Worm (Caenorhabditis elegans) whole organism, mixed stage, embryonic: ENCODE measurements around the gene flp-34.

Experiments used
- M03D4.4 ChIP-seq: sonication (generic microtip); optimal IDR thresholded peaks from 2 replicates; lab custom pipeline; 2017; ENCODE audit warnings: mild to moderate bottlenecking, missing genetic modification characterization, missing compliant biosample characterization
- bed-3 ChIP-seq: fragments of 200-800 bp; sonication (Bioruptor generic); optimal IDR thresholded peaks from 3 replicates; lab custom pipeline; 2018; ENCODE audit warnings: mild to moderate bottlenecking, missing genetic modification characterization, moderate library complexity, missing compliant biosample characterization
- blmp-1 ChIP-seq: fragments of 150-350 bp; optimal IDR thresholded peaks from 2 replicates; lab custom pipeline; 2014; ENCODE audit warnings: missing biosample characterization, missing genetic modification characterization
- ceh-39 ChIP-seq: fragments of 150-350 bp; optimal IDR thresholded peaks from 2 replicates; lab custom pipeline; 2014; ENCODE audit warnings: missing biosample characterization, missing genetic modification characterization
- ceh-43 ChIP-seq: fragments of 200-800 bp; sonication (Bioruptor generic); optimal IDR thresholded peaks from 2 replicates; lab custom pipeline; 2018; ENCODE audit warnings: mild to moderate bottlenecking, missing genetic modification characterization, moderate library complexity, missing compliant biosample characterization
- ceh-83 ChIP-seq: fragments of 200-800 bp; sonication (Bioruptor generic); optimal IDR thresholded peaks from 2 replicates; lab custom pipeline; 2018; ENCODE audit warnings: mild to moderate bottlenecking, missing genetic modification characterization, missing compliant biosample characterization
- ces-1 ChIP-seq: fragments of 150-350 bp; optimal IDR thresholded peaks from 2 replicates; lab custom pipeline; 2014; ENCODE audit warnings: missing biosample characterization, missing genetic modification reagents, missing genetic modification characterization
- cnd-1 ChIP-seq: fragments of 200-800 bp; sonication (Bioruptor generic); optimal IDR thresholded peaks from 2 replicates; lab custom pipeline; 2018; ENCODE audit warnings: mild to moderate bottlenecking, missing genetic modification characterization, missing compliant biosample characterization
- drap-1 ChIP-seq: fragments of 200-800 bp; sonication (Bioruptor generic); optimal IDR thresholded peaks from 3 replicates; lab custom pipeline; 2018; ENCODE audit warnings: mild to moderate bottlenecking, missing genetic modification characterization, missing compliant biosample characterization
- elt-1 ChIP-seq: sonication (generic microtip); optimal IDR thresholded peaks from 2 replicates; lab custom pipeline; 2017; ENCODE audit warnings: missing genetic modification characterization, mild to moderate bottlenecking, missing compliant biosample characterization, antibody characterized with exemption, moderate library complexity, borderline replicate concordance; ENCODE audit not compliant: insufficient read depth
- elt-3 ChIP-seq: fragments of 150-350 bp; optimal IDR thresholded peaks from 2 replicates; lab custom pipeline; 2014; ENCODE audit warnings: missing biosample characterization, missing genetic modification characterization
- flh-1 ChIP-seq: fragments of 200-800 bp; sonication (Bioruptor generic); optimal IDR thresholded peaks from 2 replicates; lab custom pipeline; 2018; ENCODE audit warnings: mild to moderate bottlenecking, missing genetic modification characterization, moderate library complexity, missing compliant biosample characterization
- ham-2 ChIP-seq: fragments of 200-800 bp; sonication (Bioruptor generic); optimal IDR thresholded peaks from 2 replicates; lab custom pipeline; 2018; ENCODE audit warnings: mild to moderate bottlenecking, missing genetic modification characterization, missing compliant biosample characterization
- hlh-1 ChIP-seq: fragments of 150-350 bp; optimal IDR thresholded peaks from 2 replicates; lab custom pipeline; 2014; ENCODE audit warnings: missing biosample characterization, missing genetic modification reagents, missing genetic modification characterization
- lin-13 ChIP-seq: fragments of 150-350 bp; optimal IDR thresholded peaks from 2 replicates; lab custom pipeline; 2014; ENCODE audit warnings: missing biosample characterization, missing genetic modification characterization
- lin-32 ChIP-seq: fragments of 200-800 bp; sonication (Bioruptor generic); optimal IDR thresholded peaks from 2 replicates; lab custom pipeline; 2018; ENCODE audit warnings: mild to moderate bottlenecking, missing genetic modification characterization, missing compliant biosample characterization
- mab-5 ChIP-seq: fragments of 150-350 bp; optimal IDR thresholded peaks from 2 replicates; lab custom pipeline; 2014; ENCODE audit warnings: missing biosample characterization, missing genetic modification characterization
- mep-1 ChIP-seq: fragments of 150-350 bp; optimal IDR thresholded peaks from 2 replicates; lab custom pipeline; 2017; ENCODE audit warnings: missing biosample characterization, missing genetic modification reagents, missing genetic modification characterization, inconsistent platforms
- mls-2 ChIP-seq: sonication (generic microtip); optimal IDR thresholded peaks from 2 replicates; lab custom pipeline; 2016; ENCODE audit warnings: mild to moderate bottlenecking, missing genetic modification characterization, moderate library complexity, missing compliant biosample characterization
- nhr-12 ChIP-seq: fragments of 150-350 bp; optimal IDR thresholded peaks from 2 replicates; lab custom pipeline; 2014; ENCODE audit warnings: missing biosample characterization, missing genetic modification characterization
- nhr-2 ChIP-seq: fragments of 150-350 bp; optimal IDR thresholded peaks from 2 replicates; lab custom pipeline; 2014; ENCODE audit warnings: missing biosample characterization, missing genetic modification characterization
- nhr-237 ChIP-seq: fragments of 150-350 bp; optimal IDR thresholded peaks from 2 replicates; lab custom pipeline; 2014; ENCODE audit warnings: missing biosample characterization, missing genetic modification characterization
- nhr-28 ChIP-seq: fragments of 150-350 bp; optimal IDR thresholded peaks from 2 replicates; lab custom pipeline; 2014; ENCODE audit warnings: missing biosample characterization, missing genetic modification characterization
- nhr-76 ChIP-seq: sonication (generic microtip); optimal IDR thresholded peaks from 2 replicates; lab custom pipeline; 2017; ENCODE audit warnings: missing biosample characterization, missing genetic modification characterization
- sem-2 ChIP-seq: fragments of 200-800 bp; sonication (Bioruptor generic); optimal IDR thresholded peaks from 2 replicates; lab custom pipeline; 2018; ENCODE audit warnings: mild to moderate bottlenecking, missing genetic modification characterization, missing compliant biosample characterization
- sptf-1 ChIP-seq: sonication (generic microtip); optimal IDR thresholded peaks from 2 replicates; lab custom pipeline; 2017; ENCODE audit warnings: mild to moderate bottlenecking, missing genetic modification characterization, moderate library complexity, missing compliant biosample characterization
- unc-120 ChIP-seq: sonication (generic microtip); optimal IDR thresholded peaks from 2 replicates; lab custom pipeline; 2017; ENCODE audit warnings: missing genetic modification characterization, missing compliant biosample characterization; ENCODE audit not compliant: poor library complexity, severe bottlenecking
- unc-39 ChIP-seq: fragments of 150-350 bp; optimal IDR thresholded peaks from 2 replicates; lab custom pipeline; 2014; ENCODE audit warnings: missing biosample characterization, missing genetic modification characterization
- unc-62 ChIP-seq: fragments of 150-350 bp; optimal IDR thresholded peaks from 2 replicates; lab custom pipeline; 2014; ENCODE audit warnings: missing biosample characterization, missing genetic modification reagents, missing genetic modification characterization
- zip-8 ChIP-seq: fragments of 150-350 bp; optimal IDR thresholded peaks from 2 replicates; lab custom pipeline; 2014; ENCODE audit warnings: missing biosample characterization, missing genetic modification characterization
- ztf-11 ChIP-seq: fragments of 150-350 bp; optimal IDR thresholded peaks from 2 replicates; lab custom pipeline; 2014; ENCODE audit warnings: missing biosample characterization, missing genetic modification characterization

Gene flp-34

DNA sequence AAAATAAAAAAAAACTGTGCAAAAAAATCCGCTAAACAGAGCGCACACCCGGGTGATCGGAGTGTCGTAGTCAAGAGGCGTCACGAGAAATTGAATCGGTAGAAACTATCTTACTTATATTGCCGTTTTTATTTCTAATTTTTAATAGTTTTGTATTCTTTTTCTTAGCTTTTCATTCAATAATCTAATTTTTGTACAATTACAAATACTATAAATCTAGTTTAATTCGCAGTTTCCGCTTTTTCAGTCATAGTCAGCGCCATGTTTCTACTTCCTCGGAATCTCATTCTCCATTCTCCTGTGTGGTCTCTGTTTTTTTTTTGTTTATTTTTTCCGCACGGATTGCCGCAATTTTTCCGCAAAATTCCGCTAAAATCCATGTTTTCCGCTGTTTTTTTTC, 29.4 kb downstream of the flp-34 start (continued):
- peak; percentile 64 for TF ChIP-seq nhr-237 (tag; lab: Kevin White, UChicago)

DNA sequence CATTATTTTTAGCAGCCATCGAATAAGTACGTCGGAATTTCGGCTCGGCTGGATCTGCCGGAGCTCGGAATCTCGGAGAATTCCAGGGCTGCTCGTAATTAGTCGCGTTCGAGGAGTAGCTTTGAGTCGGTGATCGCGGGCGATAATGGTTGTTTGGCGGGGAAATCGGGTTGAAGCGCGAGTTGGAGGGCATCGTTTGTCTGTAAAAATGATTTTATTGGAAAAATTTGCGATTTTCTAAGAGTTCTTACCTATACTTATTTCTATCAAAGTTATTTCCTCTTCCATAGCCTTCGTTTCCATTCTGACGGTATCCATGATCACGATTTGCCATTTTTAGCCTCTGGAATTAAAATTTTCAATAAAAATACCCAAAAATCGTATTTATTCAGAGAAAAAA, 29.8 kb downstream of the flp-34 start, which contains the start of gene Y50D4C.5:
TSS of gene Y50D4C.5 (minus strand) at position 345 of the 400 bp plus-strand sequence.
- TF ChIP-seq ceh-43 (GFP tag; lab: Kevin White, UChicago), result no peak
- no peak for TF ChIP-seq unc-120 (tag; lab: Kevin White, UChicago)
- TF ChIP-seq flh-1, result no peak
- no peak for TF ChIP-seq ceh-39
- no peak for TF ChIP-seq unc-39
- no peak for TF ChIP-seq ceh-83 (GFP tag; lab: Kevin White, UChicago)
- TF ChIP-seq bed-3 (GFP tag; lab: Kevin White, UChicago), result no peak
- TF ChIP-seq unc-62 (GFP tag; lab: Kevin White, UChicago), result no peak
- TF ChIP-seq sem-2 (GFP tag; lab: Kevin White, UChicago), result no peak
- TF ChIP-seq nhr-12, result no peak
- no peak for TF ChIP-seq M03D4.4 (tag; lab: Kevin White, UChicago)

DNA sequence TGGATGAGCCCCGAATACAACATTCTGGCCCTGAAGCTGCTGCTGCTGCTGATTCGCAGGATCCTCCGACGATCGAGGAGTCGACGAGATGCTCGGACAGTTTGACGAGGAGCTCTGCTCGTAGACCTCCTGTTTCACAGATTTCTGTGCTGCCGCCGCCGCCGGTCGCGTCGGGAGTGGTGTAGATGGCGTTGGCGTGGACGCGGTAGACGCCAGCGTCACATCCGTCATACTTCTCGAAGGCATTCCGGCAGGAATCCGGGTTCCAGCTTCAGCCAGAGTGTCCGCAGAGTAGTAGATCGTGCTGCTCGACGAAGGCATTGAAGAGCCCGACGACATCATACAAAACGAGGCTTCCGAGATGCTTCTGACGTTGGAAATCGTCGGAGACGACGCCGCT, 32.0 kb downstream of the flp-34 start:
- TF ChIP-seq elt-1 (tag; lab: Kevin White, UChicago) (no peak), blmp-1 (tag; lab: Kevin White, UChicago) (no peak), cnd-1 (tag; lab: Kevin White, UChicago) (no peak), nhr-76 (tag; lab: Kevin White, UChicago) (no peak), bed-3 (GFP tag; lab: Kevin White, UChicago) (no peak), mls-2 (tag; lab: Kevin White, UChicago) (no peak), ham-2 (GFP tag; lab: Kevin White, UChicago) (no peak), unc-39 (no peak), ceh-39 (no peak), mep-1 (tag; lab: Kevin White, UChicago) (no peak), zip-8 (no peak), nhr-2 (no peak), lin-13 (tag; lab: Kevin White, UChicago) (no peak), sem-2 (GFP tag; lab: Kevin White, UChicago) (no peak), mab-5 (tag; lab: Kevin White, UChicago) (no peak), sptf-1 (tag; lab: Kevin White, UChicago) (no peak)

DNA sequence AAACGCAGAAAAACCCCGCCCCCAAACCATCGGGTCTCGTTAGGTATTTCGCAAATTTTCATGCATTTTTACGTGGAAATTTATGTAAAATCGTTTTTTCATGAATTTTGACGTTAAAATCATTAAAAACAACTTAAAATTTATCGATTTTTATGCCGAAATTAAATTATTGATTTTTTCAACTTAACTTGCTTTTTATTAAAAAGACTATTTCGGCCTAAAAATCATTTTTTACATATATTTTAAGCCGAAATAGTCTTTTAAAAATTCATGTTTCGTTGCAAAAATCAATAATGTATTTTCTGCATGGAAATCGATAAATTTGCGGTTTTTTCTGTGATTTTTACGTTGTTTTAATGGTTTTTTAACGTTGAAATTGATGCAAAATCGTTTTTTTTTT, 37.6 kb downstream of the flp-34 start:
- no peak for TF ChIP-seq ceh-83 (GFP tag; lab: Kevin White, UChicago)
- TF ChIP-seq ztf-11, result no peak
- TF ChIP-seq blmp-1 (tag; lab: Kevin White, UChicago), result no peak
- TF ChIP-seq elt-3, result no peak
- TF ChIP-seq ceh-43 (GFP tag; lab: Kevin White, UChicago), result no peak
- TF ChIP-seq flh-1, result no peak
- TF ChIP-seq ces-1, result no peak
- TF ChIP-seq bed-3 (GFP tag; lab: Kevin White, UChicago), result no peak
- TF ChIP-seq mab-5 (tag; lab: Kevin White, UChicago), result no peak
- TF ChIP-seq hlh-1 (tag; lab: Kevin White, UChicago), result no peak
- no peak for TF ChIP-seq ham-2 (GFP tag; lab: Kevin White, UChicago)
- no peak for TF ChIP-seq mep-1 (tag; lab: Kevin White, UChicago)
- no peak for TF ChIP-seq unc-62 (GFP tag; lab: Kevin White, UChicago)
- TF ChIP-seq lin-32, result no peak

DNA sequence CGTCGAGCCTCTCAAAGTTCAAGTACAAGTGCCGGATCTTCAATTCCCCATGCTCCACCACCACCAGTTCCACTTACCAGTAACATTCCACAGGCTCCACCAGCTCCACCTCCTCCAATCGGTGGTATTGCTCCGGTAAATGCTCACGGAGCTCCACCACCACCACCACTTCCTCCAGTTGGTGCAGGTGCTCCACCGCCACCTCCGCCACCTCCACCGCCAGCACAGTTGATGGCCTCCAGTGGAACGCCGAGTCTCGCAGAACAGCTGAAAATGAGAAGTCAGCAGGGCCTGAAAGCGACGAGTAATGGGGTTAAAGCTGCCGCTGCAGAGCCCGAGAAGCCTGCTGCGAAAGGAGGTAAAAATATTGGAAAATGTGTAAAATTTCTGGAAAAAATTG, 42.9 kb downstream of the flp-34 start:
- no peak for TF ChIP-seq ceh-83 (GFP tag; lab: Kevin White, UChicago)
- TF ChIP-seq ces-1, result no peak
- no peak for TF ChIP-seq nhr-28 (tag; lab: Kevin White, UChicago)
- no peak for TF ChIP-seq ham-2 (GFP tag; lab: Kevin White, UChicago)
- TF ChIP-seq unc-62 (GFP tag; lab: Kevin White, UChicago), result no peak
- TF ChIP-seq nhr-76 (tag; lab: Kevin White, UChicago), result no peak
- TF ChIP-seq zip-8, result no peak
- no peak for TF ChIP-seq ceh-39
- no peak for TF ChIP-seq ceh-43 (GFP tag; lab: Kevin White, UChicago)
- no peak for TF ChIP-seq lin-13 (tag; lab: Kevin White, UChicago)

DNA sequence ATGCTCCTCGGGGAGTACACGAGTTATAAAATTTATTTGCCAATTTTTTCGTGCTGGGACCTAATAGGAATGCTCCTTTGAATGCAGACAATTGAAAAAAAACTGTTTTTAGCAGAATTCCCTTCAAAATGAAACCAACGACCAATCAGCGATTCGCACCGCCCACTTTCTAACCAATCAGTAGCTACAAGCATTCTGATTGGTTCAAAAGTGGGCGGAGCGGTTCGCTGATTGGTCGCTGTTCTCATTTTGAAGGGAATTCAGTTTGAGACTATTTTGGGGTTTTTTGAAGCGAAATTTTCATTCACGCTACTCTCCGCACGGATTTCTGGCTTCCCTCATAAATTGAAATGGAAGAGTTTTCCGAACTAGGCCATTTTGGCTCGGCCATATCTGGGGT, 50.1 kb downstream of the flp-34 start:
- TF ChIP-seq sptf-1 (tag; lab: Kevin White, UChicago) (no peak), drap-1 (GFP tag; lab: Kevin White, UChicago) (no peak), M03D4.4 (tag; lab: Kevin White, UChicago) (no peak)
